Worm (Caenorhabditis elegans): ENCODE results near the gene F31D5.2.

Gene F31D5.2

ce11 chrII:4228112-4228770, 12.8 kb downstream of the F31D5.2 start (continued):
- TF ChIP-seq F49E8.2 (tag; optimal IDR thresholded peaks at IDR 0.05; ENCODE audit: borderline replicate concordance) (peak; percentile 20), nhr-48 (tag; optimal IDR thresholded peaks at IDR 0.05) (no peak), ztf-7 (tag; optimal IDR thresholded peaks at IDR 0.05) (no peak), hlh-30 (tag; optimal IDR thresholded peaks at IDR 0.05; ENCODE audit: insufficient read depth) (no peak), mxl-3 (GFP tag; optimal IDR thresholded peaks at IDR 0.05) (no peak), aha-1 (tag) (peak; percentile 71), gei-8 (GFP tag; optimal IDR thresholded peaks at IDR 0.05) (no peak), dmd-9 (GFP tag; IDR thresholded peaks at IDR 0.05) (no peak), zip-2 (tag; optimal IDR thresholded peaks at IDR 0.05) (no peak), zag-1 (tag; optimal IDR thresholded peaks at IDR 0.05) (no peak), ceh-62 (tag; optimal IDR thresholded peaks at IDR 0.05) (no peak), ceh-20 (GFP tag; IDR thresholded peaks at IDR 0.05) (no peak), arid-1 (GFP tag; conservative IDR thresholded peaks at IDR 0.05) (peak; percentile 63), unc-62 (GFP tag; optimal IDR thresholded peaks at IDR 0.05 in 1 of 2) (peak in 1 of 2 experiments; percentile 89), unc-62 (tag; optimal IDR thresholded peaks at IDR 0.05) (no peak), egl-43 (GFP tag; IDR thresholded peaks at IDR 0.05) (peak; percentile 81), unc-130 (GFP tag; optimal IDR thresholded peaks at IDR 0.05) (no peak), spr-1 (tag; optimal IDR thresholded peaks at IDR 0.05) (no peak), mep-1 (tag; optimal IDR thresholded peaks at IDR 0.05) (no peak), tra-1 (GFP tag; IDR thresholded peaks at IDR 0.05) (no peak), dmd-6 (GFP tag; IDR thresholded peaks at IDR 0.05) (no peak), nhr-11 (tag; optimal IDR thresholded peaks at IDR 0.05) (no peak), Y105C5A.15 (GFP tag; IDR thresholded peaks at IDR 0.05) (no peak), dpl-1 (GFP tag; optimal IDR thresholded peaks at IDR 0.05) (no peak), dmd-8 (GFP tag; IDR thresholded peaks at IDR 0.05) (0 out of 2 replicates have a peak, but pooled peaks have one; percentile 28), hif-1 (tag; optimal IDR thresholded peaks at IDR 0.05) (no peak), zfp-2 (tag; optimal IDR thresholded peaks at IDR 0.05) (no peak), fos-1 (tag; optimal IDR thresholded peaks at IDR 0.05) (no peak), rbr-2 (tag; optimal IDR thresholded peaks at IDR 0.05) (no peak), nhr-77 (tag; optimal IDR thresholded peaks at IDR 0.05) (no peak), F10B5.3 (tag; optimal IDR thresholded peaks at IDR 0.05) (no peak), set-16 (GFP tag; IDR thresholded peaks at IDR 0.05) (peak; percentile 67), ceh-82 (tag; optimal IDR thresholded peaks at IDR 0.05) (no peak), snpc-4 (tag; optimal IDR thresholded peaks at IDR 0.05) (no peak), lin-1 (GFP tag; IDR thresholded peaks at IDR 0.05) (0 out of 2 replicates have a peak, but pooled peaks have one; percentile 21), ctbp-1 (GFP tag; IDR thresholded peaks at IDR 0.05) (no peak), lin-13 (GFP tag; optimal IDR thresholded peaks at IDR 0.05) (no peak), nhr-10 (tag; optimal IDR thresholded peaks at IDR 0.05) (no peak), egl-27 (tag; optimal IDR thresholded peaks at IDR 0.05) (no peak), T20F7.1 (GFP tag; optimal IDR thresholded peaks at IDR 0.05) (no peak), aly-2 (tag; optimal IDR thresholded peaks at IDR 0.05) (no peak), vab-7 (GFP tag; IDR thresholded peaks at IDR 0.05) (no peak)

DNA sequence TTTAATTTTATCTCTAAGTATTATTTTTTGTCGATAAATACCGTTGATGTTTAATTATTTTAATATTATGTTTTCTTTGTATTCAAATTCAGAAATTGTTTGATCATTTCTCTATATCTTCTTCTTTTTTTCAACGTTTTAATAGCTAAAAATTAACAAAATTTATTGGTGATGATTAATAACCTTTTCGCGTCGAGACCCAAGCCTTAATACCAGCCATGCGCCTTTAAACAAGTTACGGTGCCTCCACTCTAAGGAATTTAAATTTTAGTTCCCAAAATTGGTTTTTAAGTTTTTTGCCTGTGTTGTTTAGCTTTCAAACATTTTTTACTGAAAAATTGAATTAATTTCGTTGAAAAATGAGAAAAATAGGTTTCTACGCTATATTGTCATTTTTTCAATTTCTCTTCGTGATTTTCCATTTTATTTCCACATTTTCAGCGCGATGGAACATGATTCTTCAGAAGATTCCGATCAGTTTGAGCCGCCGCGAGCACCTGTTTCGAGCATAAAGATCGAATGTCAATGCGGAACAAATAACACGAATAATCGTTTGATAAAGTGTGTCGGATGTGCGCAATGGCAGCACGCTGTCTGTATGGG, 13.8 kb downstream of the F31D5.2 start, which contains the start of gene C16A11.3:
Gene C16A11.3, plus strand, starts transcription at position 440 of the 603 bp plus-strand sequence.
- peak; percentile 58 for TF ChIP-seq unc-130 (GFP tag; optimal IDR thresholded peaks at IDR 0.05)
- TF ChIP-seq nhr-237 (tag; optimal IDR thresholded peaks at IDR 0.05), result no peak
- TF ChIP-seq arid-1 (GFP tag; conservative IDR thresholded peaks at IDR 0.05), result peak; percentile 41; the same call in 1 of the 2 replicates
- no peak for TF ChIP-seq egl-43 (GFP tag; IDR thresholded peaks at IDR 0.05)
- TF ChIP-seq lin-1 (GFP tag; IDR thresholded peaks at IDR 0.05), result 0 out of 2 replicates have a peak, but pooled peaks have one; percentile 26
- TF ChIP-seq nhr-42 (GFP tag; IDR thresholded peaks at IDR 0.05), result no peak
- no peak for TF ChIP-seq hlh-30 (tag; optimal IDR thresholded peaks at IDR 0.05; ENCODE audit: insufficient read depth)
- no peak for TF ChIP-seq ceh-20 (GFP tag; IDR thresholded peaks at IDR 0.05)
- TF ChIP-seq pha-4 (GFP tag; IDR thresholded peaks at IDR 0.05), result peak; percentile 44; the same call in 1 of the 2 replicates
- no peak for TF ChIP-seq pha-4 (tag; optimal IDR thresholded peaks at IDR 0.05)
- no peak for TF ChIP-seq nhr-102 (tag; optimal IDR thresholded peaks at IDR 0.05)
- TF ChIP-seq Y48G9A.11 (GFP tag; IDR thresholded peaks at IDR 0.05), result peak; percentile 43
- TF ChIP-seq ceh-28 (tag; optimal IDR thresholded peaks at IDR 0.05), result no peak
- TF ChIP-seq zfp-3 (GFP tag; conservative IDR thresholded peaks at IDR 0.05), result 0 out of 2 replicates have a peak, but pooled peaks have one; percentile 28
- TF ChIP-seq lin-38 (GFP tag; IDR thresholded peaks at IDR 0.05), result peak; percentile 70
- peak; percentile 79 for TF ChIP-seq F49E8.2 (tag; optimal IDR thresholded peaks at IDR 0.05; ENCODE audit: borderline replicate concordance)
- no peak for TF ChIP-seq ZK546.5 (tag; optimal IDR thresholded peaks at IDR 0.05)
